Worm (Caenorhabditis elegans): ENCODE measurements around the gene gcn-1.

ce11 chrIII:2232360-2232759, 80.6 kb downstream of the gcn-1 start, which contains the start of gene fbxa-47:
- TF ChIP-seq elt-2 (tag; optimal IDR thresholded peaks at IDR 0.05): no peak
- TF ChIP-seq fax-1 (tag; optimal IDR thresholded peaks at IDR 0.05): no peak
- TF ChIP-seq che-1 (tag; optimal IDR thresholded peaks at IDR 0.05): no peak
- TF ChIP-seq tbx-2 (tag; optimal IDR thresholded peaks at IDR 0.05): no peak
- TF ChIP-seq lin-11 (tag; optimal IDR thresholded peaks at IDR 0.05): no peak
- TF ChIP-seq sdc-2 (tag; optimal IDR thresholded peaks at IDR 0.05): no peak
